Worm (Caenorhabditis elegans) whole organism, L1 larva: Measurements from ENCODE around the gene C37C3.18.

Experiments used
- ama-1 ChIP-seq: fragments of 150-350 bp; optimal IDR thresholded peaks from 2 replicates; lab custom pipeline; 2014
- efl-1 ChIP-seq, 4 experiments: fragments of 150-350 bp; optimal IDR thresholded peaks in 3 of 4; peaks in 1 of 4; 1 replicate in 1 of 4; 2 replicates in 3 of 4; lab custom pipeline; 2014; ENCODE audit warnings: missing biosample characterization in 2 of 4, missing genetic modification characterization in 2 of 4, missing genetic modification reagents in 2 of 4
- egl-27 ChIP-seq, 2 experiments: fragments of 150-350 bp in 1 of 2; sonication (generic microtip); optimal IDR thresholded peaks; 3 replicates each; lab custom pipeline; 2017 to 2018; ENCODE audit warnings: missing biosample characterization in 2 of 2, missing genetic modification characterization in 2 of 2, missing genetic modification reagents in 2 of 2
- lin-39 ChIP-seq: fragments of 150-350 bp; optimal IDR thresholded peaks from 2 replicates; lab custom pipeline; 2014; ENCODE audit warnings: missing biosample characterization, missing genetic modification reagents, missing genetic modification characterization
- lsy-2 ChIP-seq, 2 experiments: fragments of 150-350 bp; optimal IDR thresholded peaks; 2 replicates each; lab custom pipeline; 2014; ENCODE audit warnings: missing biosample characterization in 2 of 2, missing genetic modification characterization in 2 of 2
- snpc-4 ChIP-seq: fragments of 150-350 bp; optimal IDR thresholded peaks from 2 replicates; lab custom pipeline; 2014; ENCODE audit warnings: missing biosample characterization, missing genetic modification characterization
- unc-30 ChIP-seq: sonication (generic microtip); optimal IDR thresholded peaks from 2 replicates; lab custom pipeline; 2017; ENCODE audit warnings: missing biosample characterization, missing genetic modification characterization
- zag-1 ChIP-seq: fragments of 150-350 bp; optimal IDR thresholded peaks from 2 replicates; lab custom pipeline; 2014; ENCODE audit warnings: missing biosample characterization, missing genetic modification characterization

ce11 chrV:7826362-7826761 lies 28.4 kb upstream of the C37C3.18 start:
- TF ChIP-seq zag-1 = no peak
- TF ChIP-seq lin-39 = no peak
- TF ChIP-seq unc-30 (tag; lab: Kevin White, UChicago) = no peak
- TF ChIP-seq ama-1 (lab: Kevin White, UChicago) = no peak
- no peak for TF ChIP-seq egl-27 (tag; optimal IDR thresholded peaks at IDR 0.05; lab: Kevin White, UChicago)
- TF ChIP-seq snpc-4 (tag; lab: Kevin White, UChicago) = no peak
- TF ChIP-seq lsy-2 (tag; optimal IDR thresholded peaks at IDR 0.05; lab: Kevin White, UChicago) = no peak
- no peak for TF ChIP-seq efl-1 (optimal IDR thresholded peaks at IDR 0.05; lab: Kevin White, UChicago)
- TF ChIP-seq efl-1 (GFP tag; optimal IDR thresholded peaks at IDR 0.05 in 1 of 2; lab: Kevin White, UChicago) = no peak
